Worm (Caenorhabditis elegans) whole organism, early embryonic: ENCODE measurements around the gene T04C12.8.

Experiments used
- aly-1 ChIP-seq: sonication (generic microtip); optimal IDR thresholded peaks from 2 replicates; lab custom pipeline; 2016; ENCODE audit warnings: missing genetic modification characterization, missing compliant biosample characterization
- ama-1 ChIP-seq: fragments of 150-350 bp; optimal IDR thresholded peaks from 2 replicates; lab custom pipeline; 2014
- scrt-1 ChIP-seq: fragments of 200-800 bp; sonication (Bioruptor generic); IDR thresholded peaks from 2 replicates; pipeline ENCODE4 v1.3.6; 2022; ENCODE audit warnings: missing genetic modification characterization, missing compliant biosample characterization

DNA sequence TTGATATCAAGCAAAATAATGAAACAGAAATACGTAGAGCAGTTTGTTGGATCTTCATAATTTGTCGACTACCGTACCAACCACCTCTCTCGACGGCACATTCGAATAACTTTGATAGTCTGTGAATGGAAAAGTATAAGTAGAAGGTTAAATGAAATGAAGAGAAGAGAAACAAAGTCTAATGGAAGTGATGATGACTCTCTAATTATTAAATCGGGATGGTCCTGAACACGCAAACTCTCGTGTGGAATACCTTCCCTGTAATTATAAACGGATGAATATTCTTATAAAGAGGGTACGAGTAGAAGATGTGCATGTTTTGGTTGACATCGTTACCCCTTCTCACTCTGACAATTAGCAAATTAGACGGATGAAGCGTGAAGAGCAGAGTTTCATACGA is 46.3 kb downstream of the T04C12.8 start, which contains the start of the genes C13G3.12 and hot-6:
- no peak for TF ChIP-seq scrt-1 (GFP tag; lab: Robert Waterston, UW)
- no peak for TF ChIP-seq ama-1 (lab: Kevin White, UChicago)
- TF ChIP-seq aly-1 (tag; lab: Kevin White, UChicago), result no peak
